Worm (Caenorhabditis elegans): ENCODE measurements around the gene apl-1.

The apl-1 gene

DNA sequence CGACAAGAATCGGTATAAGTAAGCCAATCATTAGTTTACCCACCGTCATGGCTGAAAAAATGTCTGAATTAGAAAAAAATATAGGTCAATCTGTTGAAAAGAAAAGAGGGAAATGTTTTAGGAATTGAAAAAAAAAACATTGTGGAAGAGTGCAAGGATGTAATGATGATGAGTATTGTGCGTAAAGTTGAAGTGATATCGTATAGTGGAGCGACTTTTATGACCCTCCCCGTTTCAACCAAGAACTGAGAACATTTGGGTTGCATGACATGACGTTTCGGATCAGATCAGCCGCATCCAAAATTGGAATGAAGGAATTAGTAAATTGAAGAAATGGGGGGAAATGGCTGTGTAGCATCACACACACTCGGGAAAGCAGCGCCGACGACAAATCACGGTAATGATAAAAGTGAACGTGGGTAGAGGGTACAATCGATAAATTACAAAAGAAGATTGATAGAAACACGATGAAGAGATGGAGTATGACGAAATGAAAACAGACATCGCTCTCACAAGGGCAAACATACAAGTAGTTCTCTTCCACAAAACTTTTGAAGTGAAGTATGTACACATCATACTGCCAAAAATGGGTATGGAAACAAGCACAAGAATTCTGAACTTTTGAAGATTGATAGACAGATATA, at the start of gene apl-1:
TSS of gene apl-1 (minus strand) at position 51 of the 644 bp plus-strand sequence.
- TF ChIP-seq ets-4 (tag; optimal IDR thresholded peaks at IDR 0.05) (no peak), madf-2 (tag; optimal IDR thresholded peaks at IDR 0.05) (no peak), F13H6.1 (tag; optimal IDR thresholded peaks at IDR 0.05) (no peak), K02D7.2 (tag; optimal IDR thresholded peaks at IDR 0.05) (no peak), unc-86 (tag; optimal IDR thresholded peaks at IDR 0.05) (no peak), elt-2 (tag; optimal IDR thresholded peaks at IDR 0.05) (no peak), nfya-1 (tag; optimal IDR thresholded peaks at IDR 0.05) (no peak), K09A11.1 (tag; optimal IDR thresholded peaks at IDR 0.05; ENCODE audit: insufficient read depth) (no peak), pag-3 (tag; optimal IDR thresholded peaks at IDR 0.05; ENCODE audit: borderline replicate concordance) (no peak), nhr-11 (tag; optimal IDR thresholded peaks at IDR 0.05) (no peak), eyg-1 (tag; optimal IDR thresholded peaks at IDR 0.05) (no peak), hlh-30 (tag; optimal IDR thresholded peaks at IDR 0.05; ENCODE audit: insufficient read depth) (no peak), dmd-4 (tag; optimal IDR thresholded peaks at IDR 0.05; ENCODE audit: borderline replicate concordance) (no peak), ceh-18 (tag; optimal IDR thresholded peaks at IDR 0.05) (no peak), hlh-15 (tag; optimal IDR thresholded peaks at IDR 0.05) (no peak), ceh-48 (tag; optimal IDR thresholded peaks at IDR 0.05) (no peak), elt-4 (tag; optimal IDR thresholded peaks at IDR 0.05) (no peak), ceh-9 (tag; optimal IDR thresholded peaks at IDR 0.05) (no peak), odd-2 (tag; optimal IDR thresholded peaks at IDR 0.05) (no peak)

DNA sequence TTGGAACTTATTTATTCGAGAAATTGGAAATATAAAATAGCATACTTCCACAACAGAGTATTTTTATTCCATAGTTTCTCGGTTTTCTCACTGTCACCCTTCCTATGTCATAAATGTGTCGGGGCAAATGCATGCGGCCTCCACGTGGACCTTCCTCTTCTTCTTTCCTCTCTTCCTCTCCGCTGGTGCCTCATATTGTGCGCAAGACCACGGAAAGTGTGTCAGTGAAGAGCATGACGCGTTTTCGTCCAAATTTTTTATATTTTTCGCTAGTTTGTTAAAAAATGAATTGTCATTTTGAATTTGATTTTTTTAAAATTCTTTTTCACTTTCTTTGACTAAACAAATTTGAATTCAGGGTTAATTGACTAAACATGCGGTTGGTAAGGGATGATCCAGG, 48.4 kb upstream of the apl-1 start, which contains the start of gene mans-3:
TSS of gene mans-3 (plus strand) at position 359 of the 400 bp plus-strand sequence.
- peak; percentile 54 for TF ChIP-seq sox-4 (tag; optimal IDR thresholded peaks at IDR 0.05)
- TF ChIP-seq pag-3 (tag; optimal IDR thresholded peaks at IDR 0.05; ENCODE audit: borderline replicate concordance), result no peak
- TF ChIP-seq dmd-4 (tag; optimal IDR thresholded peaks at IDR 0.05; ENCODE audit: borderline replicate concordance), result peak; percentile 51
- peak; percentile 53 for TF ChIP-seq F13H6.1 (tag; optimal IDR thresholded peaks at IDR 0.05)
- peak; percentile 44 for TF ChIP-seq T23F11.4 (GFP tag; optimal IDR thresholded peaks at IDR 0.05)
- no peak for TF ChIP-seq ceh-9 (tag; optimal IDR thresholded peaks at IDR 0.05)
- peak; percentile 91 for TF ChIP-seq nfya-1 (tag; optimal IDR thresholded peaks at IDR 0.05)
- peak; percentile 10 for TF ChIP-seq che-1 (tag; optimal IDR thresholded peaks at IDR 0.05)
- TF ChIP-seq Y22D7AL.16 (tag; optimal IDR thresholded peaks at IDR 0.05), result peak; percentile 7
- TF ChIP-seq ceh-18 (tag; optimal IDR thresholded peaks at IDR 0.05), result peak; percentile 81
- peak; percentile 65 for TF ChIP-seq unc-86 (tag; optimal IDR thresholded peaks at IDR 0.05)
- TF ChIP-seq ceh-30 (tag; optimal IDR thresholded peaks at IDR 0.05), result no peak
- no peak for TF ChIP-seq hlh-6 (tag; optimal IDR thresholded peaks at IDR 0.05)
- TF ChIP-seq K09A11.1 (tag; optimal IDR thresholded peaks at IDR 0.05; ENCODE audit: insufficient read depth), result peak; percentile 42
- peak; percentile 6 for TF ChIP-seq hlh-15 (tag; optimal IDR thresholded peaks at IDR 0.05)
- peak; percentile 67 for TF ChIP-seq ztf-16 (tag; optimal IDR thresholded peaks at IDR 0.05)
- TF ChIP-seq C38D4.7 (GFP tag; optimal IDR thresholded peaks at IDR 0.05), result no peak
- peak; percentile 28; the same call in 1 of the 2 replicates for TF ChIP-seq ceh-45 (GFP tag; IDR thresholded peaks at IDR 0.05)
- no peak for TF ChIP-seq nhr-11 (tag; optimal IDR thresholded peaks at IDR 0.05)
- peak; percentile 20 for TF ChIP-seq ceh-48 (tag; optimal IDR thresholded peaks at IDR 0.05)
- peak; percentile 42 for TF ChIP-seq pat-9 (tag; optimal IDR thresholded peaks at IDR 0.05)
- no peak for TF ChIP-seq hlh-13 (GFP tag; optimal IDR thresholded peaks at IDR 0.05)
- TF ChIP-seq ets-4 (tag; optimal IDR thresholded peaks at IDR 0.05), result peak; percentile 39
- TF ChIP-seq unc-42 (tag; optimal IDR thresholded peaks at IDR 0.05), result peak; percentile 76
- TF ChIP-seq sdc-2 (tag; optimal IDR thresholded peaks at IDR 0.05), result peak; percentile 76
- peak; percentile 22 for TF ChIP-seq npax-4 (tag; optimal IDR thresholded peaks at IDR 0.05)
- TF ChIP-seq nhr-232 (tag; optimal IDR thresholded peaks at IDR 0.05), result peak; percentile 44
- TF ChIP-seq dve-1 (tag; optimal IDR thresholded peaks at IDR 0.05), result peak; percentile 49
- TF ChIP-seq ahr-1 (tag; optimal IDR thresholded peaks at IDR 0.05), result no peak
- TF ChIP-seq K02D7.2 (tag; optimal IDR thresholded peaks at IDR 0.05), result no peak
- no peak for TF ChIP-seq pax-1 (tag; optimal IDR thresholded peaks at IDR 0.05)
- TF ChIP-seq pha-2 (tag; optimal IDR thresholded peaks at IDR 0.05), result peak; percentile 15
- TF ChIP-seq unc-3 (GFP tag; conservative IDR thresholded peaks at IDR 0.05), result peak; percentile 60
- TF ChIP-seq unc-3 (tag; optimal IDR thresholded peaks at IDR 0.05), result peak; percentile 47
- TF ChIP-seq fax-1 (tag; optimal IDR thresholded peaks at IDR 0.05), result peak; percentile 34
- TF ChIP-seq fkh-6 (tag; optimal IDR thresholded peaks at IDR 0.05), result peak; percentile 16
- no peak for TF ChIP-seq fkh-10 (GFP tag; optimal IDR thresholded peaks at IDR 0.05)
- TF ChIP-seq ceh-22 (tag; optimal IDR thresholded peaks at IDR 0.05), result no peak
- peak; percentile 73 for TF ChIP-seq syd-9 (tag; optimal IDR thresholded peaks at IDR 0.05)
- TF ChIP-seq ceh-19 (GFP tag; optimal IDR thresholded peaks at IDR 0.05), result peak; percentile 44
- peak; percentile 90 for TF ChIP-seq ref-2 (tag; optimal IDR thresholded peaks at IDR 0.05)
- peak; percentile 44 for TF ChIP-seq pros-1 (tag; optimal IDR thresholded peaks at IDR 0.05)

Data from whole organism, late embryonic.